Worm (Caenorhabditis elegans) whole organism, midembryonic: ENCODE measurements around the gene acr-5.

Source experiments
- T22C8.4 ChIP-seq: fragments of 200-800 bp; sonication (Bioruptor generic); IDR thresholded peaks from 2 replicates; pipeline ENCODE4 v1.3.6; 2022; ENCODE audit warnings: missing genetic modification characterization, missing compliant biosample characterization
- cog-1 ChIP-seq: sonication (generic microtip); optimal IDR thresholded peaks from 2 replicates; lab custom pipeline; 2016; ENCODE audit warnings: missing genetic modification characterization, missing compliant biosample characterization
- flt-1 ChIP-seq: fragments of 200-800 bp; sonication (Bioruptor generic); IDR thresholded peaks from 2 replicates; pipeline ENCODE4 v1.3.6; 2022; ENCODE audit warnings: missing genetic modification characterization, missing compliant biosample characterization
- klf-2 ChIP-seq: fragments of 200-800 bp; sonication (Bioruptor generic); conservative IDR thresholded peaks from 2 replicates; pipeline ENCODE4 v1.3.6; 2022; ENCODE audit warnings: missing genetic modification reagents, missing genetic modification characterization, missing compliant biosample characterization
- med-1 ChIP-seq: sonication (generic microtip); optimal IDR thresholded peaks from 2 replicates; lab custom pipeline; 2017; ENCODE audit warnings: missing genetic modification characterization, mild to moderate bottlenecking, missing compliant biosample characterization, antibody characterized with exemption, missing genetic modification reagents; ENCODE audit not compliant: insufficient read depth
- ref-1 ChIP-seq: fragments of 200-800 bp; sonication (Bioruptor generic); conservative IDR thresholded peaks from 2 replicates; pipeline ENCODE4 v1.3.6; 2022; ENCODE audit warnings: missing genetic modification reagents, missing genetic modification characterization, missing compliant biosample characterization
- tab-1 ChIP-seq: fragments of 200-800 bp; sonication (Bioruptor generic); IDR thresholded peaks from 2 replicates; pipeline ENCODE4 v1.3.6; 2022; ENCODE audit warnings: missing genetic modification characterization, missing compliant biosample characterization
- ztf-23 ChIP-seq: fragments of 200-800 bp; sonication (Bioruptor generic); IDR thresholded peaks from 2 replicates; pipeline ENCODE4 v1.3.6; 2022; ENCODE audit warnings: missing genetic modification reagents, missing genetic modification characterization, missing compliant biosample characterization
- ztf-29 ChIP-seq: fragments of 200-800 bp; sonication (Bioruptor generic); IDR thresholded peaks from 2 replicates; pipeline ENCODE4 v1.3.6; 2022; ENCODE audit warnings: missing genetic modification reagents, missing genetic modification characterization, missing compliant biosample characterization

acr-5 gene

DNA sequence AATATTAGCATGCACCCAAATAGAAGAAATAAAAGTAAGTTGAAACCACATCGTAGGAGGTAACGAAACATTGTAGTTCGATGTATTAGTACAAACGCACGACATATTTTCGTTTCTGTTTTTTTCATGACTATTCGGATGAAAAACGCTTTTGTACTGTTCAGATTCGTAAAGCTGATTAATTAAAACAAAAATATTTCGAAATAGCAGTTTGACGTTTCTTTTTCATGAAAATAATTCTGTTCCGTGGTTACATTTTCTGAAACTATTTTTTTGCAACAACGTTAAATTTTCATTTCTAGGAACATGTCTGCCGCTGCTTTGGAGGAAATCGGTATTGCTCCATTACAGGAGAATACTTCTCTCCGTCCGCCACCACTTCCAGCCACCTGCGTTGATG lies 25.1 kb downstream of the acr-5 start, which contains the start of gene rpt-3:
Gene rpt-3 (plus strand): TSS at position 301 of the 400 bp plus-strand sequence.
- no peak for TF ChIP-seq ztf-23 (GFP tag; lab: Robert Waterston, UW)
- no peak for TF ChIP-seq flt-1 (GFP tag; lab: Robert Waterston, UW)
- no peak for TF ChIP-seq med-1 (GFP tag; lab: Kevin White, UChicago)
- no peak for TF ChIP-seq klf-2 (GFP tag; lab: Robert Waterston, UW)
- no peak for TF ChIP-seq ztf-29 (GFP tag; lab: Robert Waterston, UW)
- no peak for TF ChIP-seq T22C8.4 (GFP tag; lab: Robert Waterston, UW)
- no peak for TF ChIP-seq tab-1
- TF ChIP-seq ref-1: no peak
- no peak for TF ChIP-seq cog-1 (tag; lab: Kevin White, UChicago)

DNA sequence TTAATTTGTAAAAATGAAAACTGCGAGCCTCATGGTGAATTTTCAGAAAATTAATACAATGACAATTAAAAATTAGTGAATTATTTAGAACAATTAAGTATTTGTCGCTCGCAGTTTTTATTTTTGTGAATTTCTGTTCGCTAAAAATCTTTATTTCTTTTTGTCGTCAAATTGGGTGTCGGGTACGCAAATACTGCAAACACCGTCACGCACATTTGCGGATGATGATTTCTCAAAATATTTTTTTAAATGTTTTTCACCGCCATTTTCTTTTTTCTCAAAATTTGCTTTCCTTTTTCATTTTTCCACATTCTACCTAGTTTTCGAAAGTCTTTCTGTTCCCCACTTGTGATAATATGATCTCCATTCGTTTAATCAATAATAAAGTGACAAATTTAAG lies 25.7 kb downstream of the acr-5 start:
- TF ChIP-seq cog-1 (tag; lab: Kevin White, UChicago) (no peak), T22C8.4 (GFP tag; lab: Robert Waterston, UW) (no peak), flt-1 (GFP tag; lab: Robert Waterston, UW) (no peak), med-1 (GFP tag; lab: Kevin White, UChicago) (no peak), ztf-29 (GFP tag; lab: Robert Waterston, UW) (no peak)

DNA sequence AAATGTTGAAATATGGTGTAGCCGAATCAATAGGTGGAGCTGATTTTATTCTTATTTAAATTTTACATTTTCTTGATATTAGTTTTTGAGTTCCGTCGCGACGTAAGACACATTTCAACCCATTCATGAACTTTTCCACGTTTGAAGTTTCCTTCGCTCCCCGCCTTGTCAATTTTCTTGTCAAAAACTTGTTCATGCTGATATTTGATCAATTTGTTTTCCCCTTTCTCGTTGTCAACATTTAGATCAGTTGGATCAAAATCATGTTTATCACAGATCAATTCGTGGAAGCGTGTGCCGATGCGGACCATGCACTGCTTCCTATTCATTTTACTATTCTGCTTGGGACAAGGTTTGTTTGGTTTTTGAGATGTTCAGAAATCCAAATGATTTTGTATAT lies 31.7 kb downstream of the acr-5 start, which contains the start of gene chtb-2:
Gene chtb-2 (plus strand): TSS at position 301 of the 400 bp plus-strand sequence.
- TF ChIP-seq cog-1 (tag; lab: Kevin White, UChicago): no peak
- no peak for TF ChIP-seq T22C8.4 (GFP tag; lab: Robert Waterston, UW)

DNA sequence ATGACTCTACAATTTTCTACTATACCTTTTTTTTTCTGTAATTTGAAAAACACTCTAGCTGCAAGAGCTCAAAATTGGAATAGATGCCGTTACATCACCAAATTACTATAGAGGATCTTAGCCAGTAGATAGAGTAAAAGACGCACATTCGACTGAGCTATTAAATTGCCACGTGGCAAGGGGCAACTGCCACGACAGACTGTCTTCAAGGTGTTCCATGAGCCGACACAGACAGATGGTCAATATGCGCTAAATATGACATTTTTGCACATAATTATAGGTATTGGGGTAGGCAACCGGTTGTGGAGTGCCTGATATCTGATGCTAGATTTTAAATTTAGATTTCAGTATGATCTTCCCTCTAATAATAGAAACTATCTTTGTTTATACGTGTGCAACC lies 35.1 kb downstream of the acr-5 start:
- no peak for TF ChIP-seq klf-2 (GFP tag; lab: Robert Waterston, UW)
- TF ChIP-seq ztf-23 (GFP tag; lab: Robert Waterston, UW): no peak
- no peak for TF ChIP-seq T22C8.4 (GFP tag; lab: Robert Waterston, UW)
- no peak for TF ChIP-seq ref-1
- no peak for TF ChIP-seq ztf-29 (GFP tag; lab: Robert Waterston, UW)
- no peak for TF ChIP-seq cog-1 (tag; lab: Kevin White, UChicago)
- TF ChIP-seq flt-1 (GFP tag; lab: Robert Waterston, UW): no peak
- no peak for TF ChIP-seq med-1 (GFP tag; lab: Kevin White, UChicago)
- TF ChIP-seq tab-1: no peak

DNA sequence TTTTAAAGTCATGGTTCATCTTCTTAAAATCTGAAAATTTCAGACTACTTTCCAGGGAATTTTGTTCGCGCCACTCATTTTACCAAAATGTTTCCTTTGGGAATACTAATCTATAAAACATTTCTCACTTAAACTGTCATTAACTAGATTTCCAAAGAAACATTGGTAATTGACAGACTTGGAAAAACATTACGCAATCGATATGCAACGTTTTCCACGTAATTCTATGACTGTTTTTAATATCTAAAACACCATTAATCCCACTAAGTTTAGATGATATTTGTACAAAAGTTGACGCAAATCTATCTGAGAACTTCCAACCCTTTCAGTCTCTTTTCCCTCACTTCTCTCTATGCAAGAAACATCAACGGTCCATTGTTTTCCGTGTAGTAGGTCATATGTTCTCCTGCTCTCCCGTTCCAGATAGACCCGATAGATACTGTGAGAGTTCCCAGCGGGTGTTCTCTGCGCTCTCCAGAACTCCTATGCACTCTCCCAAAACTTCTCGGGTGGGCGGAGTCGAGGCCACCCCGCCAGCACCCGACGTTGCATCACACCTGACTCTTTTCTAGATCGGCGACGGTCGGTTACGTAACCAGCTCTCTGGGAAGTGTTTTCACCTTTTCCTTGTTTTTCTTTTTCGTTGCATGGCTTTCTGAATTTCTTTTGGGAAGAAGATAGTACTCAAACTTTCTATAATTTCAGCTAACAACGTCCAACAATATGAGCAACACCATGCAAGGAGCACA lies 36.1 kb downstream of the acr-5 start, which contains the start of gene zip-8:
Gene zip-8 (plus strand): TSS at position 700 of the 749 bp plus-strand sequence.
- TF ChIP-seq ztf-23 (GFP tag; lab: Robert Waterston, UW): no peak
- no peak for TF ChIP-seq klf-2 (GFP tag; lab: Robert Waterston, UW)
- TF ChIP-seq T22C8.4 (GFP tag; lab: Robert Waterston, UW): no peak
- no peak for TF ChIP-seq flt-1 (GFP tag; lab: Robert Waterston, UW)
- TF ChIP-seq ztf-29 (GFP tag; lab: Robert Waterston, UW): no peak
- TF ChIP-seq ref-1: no peak
- no peak for TF ChIP-seq med-1 (GFP tag; lab: Kevin White, UChicago)
- no peak for TF ChIP-seq tab-1
- TF ChIP-seq cog-1 (tag; lab: Kevin White, UChicago): no peak

DNA sequence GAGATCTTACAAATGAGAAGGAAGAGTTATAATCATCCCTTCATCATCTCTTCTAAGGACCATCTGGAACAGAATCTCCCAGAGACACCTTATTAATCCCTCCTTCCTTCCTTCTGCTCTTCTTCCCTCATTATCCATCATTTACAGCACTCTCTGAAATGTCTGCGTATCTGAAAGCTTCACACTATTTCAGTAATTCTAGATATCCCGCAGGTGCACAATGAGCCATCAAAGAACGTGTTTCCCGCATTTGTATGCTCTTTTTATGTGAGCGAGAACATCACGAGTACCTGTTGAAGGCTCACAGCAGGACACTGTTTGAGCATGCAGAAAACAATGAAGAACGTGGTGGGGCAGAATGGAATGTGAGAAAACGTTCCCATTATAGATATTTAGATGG lies 38.2 kb downstream of the acr-5 start:
- no peak for TF ChIP-seq ref-1
- no peak for TF ChIP-seq ztf-29 (GFP tag; lab: Robert Waterston, UW)
- TF ChIP-seq klf-2 (GFP tag; lab: Robert Waterston, UW): no peak
- TF ChIP-seq flt-1 (GFP tag; lab: Robert Waterston, UW): no peak
- no peak for TF ChIP-seq tab-1
- no peak for TF ChIP-seq ztf-23 (GFP tag; lab: Robert Waterston, UW)
- TF ChIP-seq cog-1 (tag; lab: Kevin White, UChicago): no peak
- no peak for TF ChIP-seq T22C8.4 (GFP tag; lab: Robert Waterston, UW)

DNA sequence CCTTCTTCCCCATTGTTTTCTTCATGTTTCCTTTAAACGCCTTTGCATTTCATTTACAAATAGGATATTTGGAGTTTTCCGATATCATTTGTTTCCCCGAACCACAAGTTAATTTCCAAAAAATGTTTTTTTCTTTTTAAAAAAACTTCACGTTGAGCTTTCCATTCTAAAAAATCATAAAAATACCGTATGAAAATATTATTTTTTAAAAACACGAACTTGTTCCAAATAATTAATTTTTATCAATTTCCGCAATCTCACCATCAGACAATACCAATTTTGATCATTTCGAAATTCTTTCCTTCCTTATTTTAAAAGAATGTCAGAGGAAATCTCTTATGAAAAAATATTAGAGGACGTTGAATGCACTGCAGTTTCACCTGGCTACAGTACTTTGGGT lies 43.1 kb downstream of the acr-5 start, which contains the start of gene wht-6:
Gene wht-6 (plus strand): TSS at position 301 of the 400 bp plus-strand sequence.
- TF ChIP-seq med-1 (GFP tag; lab: Kevin White, UChicago): no peak
- TF ChIP-seq ztf-23 (GFP tag; lab: Robert Waterston, UW): no peak
- TF ChIP-seq tab-1: no peak
- no peak for TF ChIP-seq ref-1
- no peak for TF ChIP-seq flt-1 (GFP tag; lab: Robert Waterston, UW)
- TF ChIP-seq T22C8.4 (GFP tag; lab: Robert Waterston, UW): no peak
- no peak for TF ChIP-seq cog-1 (tag; lab: Kevin White, UChicago)
- no peak for TF ChIP-seq ztf-29 (GFP tag; lab: Robert Waterston, UW)
- TF ChIP-seq klf-2 (GFP tag; lab: Robert Waterston, UW): no peak

DNA sequence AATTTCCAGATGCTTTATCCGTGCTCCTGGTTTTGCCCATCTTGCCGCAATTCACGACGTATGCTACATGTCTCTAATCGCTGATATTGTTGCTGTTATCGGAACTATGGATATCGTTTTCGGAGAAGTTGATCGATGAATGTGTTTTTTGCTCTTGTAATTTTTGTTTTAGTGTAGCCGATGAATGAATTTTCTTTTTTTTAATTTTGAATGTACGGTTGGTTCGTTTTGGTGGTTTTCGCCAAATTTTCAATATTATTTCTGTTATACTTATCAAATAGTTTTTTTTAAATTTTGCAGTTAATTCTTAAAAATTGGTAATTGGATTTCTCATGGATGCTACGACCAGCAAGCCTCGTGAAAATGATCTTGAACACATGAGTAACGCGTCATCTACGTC lies 47.6 kb downstream of the acr-5 start, which contains the start of gene T26A5.2:
Gene T26A5.2 (plus strand): TSS at position 301 of the 400 bp plus-strand sequence.
- TF ChIP-seq klf-2 (GFP tag; lab: Robert Waterston, UW): no peak
- TF ChIP-seq cog-1 (tag; lab: Kevin White, UChicago): no peak
- no peak for TF ChIP-seq ref-1
- TF ChIP-seq tab-1: no peak
- no peak for TF ChIP-seq med-1 (GFP tag; lab: Kevin White, UChicago)

DNA sequence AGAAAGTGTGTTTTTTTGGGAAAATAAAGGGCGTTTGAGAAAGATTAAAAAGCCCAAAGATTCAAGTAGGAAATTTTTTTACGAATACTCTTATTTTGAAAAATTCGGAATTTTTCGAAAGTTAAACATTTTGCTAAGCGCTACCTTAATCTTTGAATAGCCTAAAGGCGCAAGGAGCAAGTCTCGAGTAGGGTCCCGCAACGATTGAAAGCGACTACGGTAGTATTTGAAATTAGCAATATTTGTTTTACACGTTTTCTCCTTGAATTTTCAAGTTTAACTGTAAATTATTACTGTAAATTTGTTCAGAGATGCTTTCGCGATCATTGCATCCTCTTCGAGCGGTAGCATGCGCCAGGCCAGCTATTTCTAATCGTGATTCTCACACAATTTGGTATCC lies 49.7 kb downstream of the acr-5 start, which contains the start of gene nduf-2.2:
Gene nduf-2.2 (plus strand): TSS at position 310 of the 400 bp plus-strand sequence.
- TF ChIP-seq ref-1 (no peak), cog-1 (tag; lab: Kevin White, UChicago) (no peak), T22C8.4 (GFP tag; lab: Robert Waterston, UW) (no peak), ztf-23 (GFP tag; lab: Robert Waterston, UW) (no peak), med-1 (GFP tag; lab: Kevin White, UChicago) (no peak), flt-1 (GFP tag; lab: Robert Waterston, UW) (no peak), tab-1 (no peak), ztf-29 (GFP tag; lab: Robert Waterston, UW) (no peak), klf-2 (GFP tag; lab: Robert Waterston, UW) (no peak)
